Worm (Caenorhabditis elegans) whole organism, L4 larva: ENCODE results near the gene ect-2.

ENCODE experiments used
- F26F4.8 ChIP-seq: fragments of 200-800 bp; sonication (Bioruptor generic); conservative IDR thresholded peaks from 2 replicates; pipeline ENCODE4 v1.3.6; 2022; ENCODE audit warnings: missing genetic modification characterization, missing compliant biosample characterization
- F37D6.2 ChIP-seq: sonication (generic microtip); optimal IDR thresholded peaks from 2 replicates; lab custom pipeline; 2016; ENCODE audit warnings: mild to moderate bottlenecking, missing genetic modification characterization, missing compliant biosample characterization
- R02D3.7 ChIP-seq: fragments of 150-350 bp; sonication (generic microtip); optimal IDR thresholded peaks from 3 replicates; lab custom pipeline; 2014; ENCODE audit warnings: missing biosample characterization, missing genetic modification characterization
- Y105C5A.15 ChIP-seq: fragments of 200-800 bp; sonication (Bioruptor generic); IDR thresholded peaks from 2 replicates; pipeline ENCODE4 v1.3.6; 2022; ENCODE audit warnings: missing genetic modification characterization, missing compliant biosample characterization
- Y5F2A.4 ChIP-seq: fragments of 200-800 bp; sonication (Bioruptor generic); optimal IDR thresholded peaks from 2 replicates; lab custom pipeline; 2018; ENCODE audit warnings: mild to moderate bottlenecking, missing genetic modification characterization, missing compliant biosample characterization
- ZK337.2 ChIP-seq: fragments of 200-800 bp; sonication (Bioruptor generic); IDR thresholded peaks from 2 replicates; pipeline ENCODE4 v1.3.6; 2022; ENCODE audit warnings: missing genetic modification reagents, missing genetic modification characterization, missing compliant biosample characterization
- aha-1 ChIP-seq: fragments of 150-350 bp; peaks from one replicate; lab custom pipeline; 2014; ENCODE audit warnings: missing biosample characterization, missing genetic modification characterization
- aly-2 ChIP-seq: sonication (generic microtip); optimal IDR thresholded peaks from 2 replicates; lab custom pipeline; 2018; ENCODE audit warnings: missing biosample characterization, missing genetic modification characterization
- ama-1 ChIP-seq: fragments of 150-350 bp; optimal IDR thresholded peaks from 2 replicates; lab custom pipeline; 2014; ENCODE audit warnings: inconsistent platforms, mixed read lengths
- arid-1 ChIP-seq: fragments of 200-800 bp; sonication (Bioruptor generic); conservative IDR thresholded peaks from 2 replicates; pipeline ENCODE4 v1.3.6; 2022; ENCODE audit warnings: missing genetic modification reagents, missing genetic modification characterization, missing compliant biosample characterization
- ceh-44 ChIP-seq: fragments of 200-800 bp; sonication (Bioruptor generic); IDR thresholded peaks from 2 replicates; pipeline ENCODE4 v1.3.6; 2022; ENCODE audit warnings: missing genetic modification reagents, missing genetic modification characterization, missing compliant biosample characterization
- ceh-82 ChIP-seq: sonication (generic microtip); optimal IDR thresholded peaks from 2 replicates; lab custom pipeline; 2017; ENCODE audit warnings: missing biosample characterization, missing genetic modification characterization
- ces-1 ChIP-seq: fragments of 150-350 bp; sonication (generic microtip); optimal IDR thresholded peaks from 4 replicates; lab custom pipeline; 2014; ENCODE audit warnings: missing biosample characterization, missing genetic modification reagents, missing genetic modification characterization
- daf-8 ChIP-seq: fragments of 200-800 bp; sonication (Bioruptor generic); IDR thresholded peaks from 2 replicates; pipeline ENCODE4 v1.3.6; 2022; ENCODE audit warnings: missing genetic modification characterization, missing compliant biosample characterization
- dmd-6 ChIP-seq: fragments of 200-800 bp; sonication (Bioruptor generic); IDR thresholded peaks from 2 replicates; pipeline ENCODE4 v1.3.6; 2022; ENCODE audit warnings: missing genetic modification reagents, missing genetic modification characterization, missing compliant biosample characterization
- dmd-9 ChIP-seq: fragments of 200-800 bp; sonication (Bioruptor generic); IDR thresholded peaks from 2 replicates; pipeline ENCODE4 v1.3.6; 2022; ENCODE audit warnings: missing genetic modification reagents, missing genetic modification characterization, missing compliant biosample characterization
- dpl-1 ChIP-seq: fragments of 150-350 bp; optimal IDR thresholded peaks from 2 replicates; lab custom pipeline; 2014; ENCODE audit warnings: missing biosample characterization, missing genetic modification reagents, missing genetic modification characterization
- dve-1 ChIP-seq: sonication (generic microtip); optimal IDR thresholded peaks from 2 replicates; lab custom pipeline; 2017; ENCODE audit warnings: antibody characterized with exemption, mild to moderate bottlenecking, missing genetic modification characterization, missing compliant biosample characterization; ENCODE audit not compliant: insufficient read depth
- hif-1 ChIP-seq, 2 experiments: sonication (generic microtip); optimal IDR thresholded peaks; 2 replicates each; lab custom pipeline; 2016 to 2017; ENCODE audit warnings: missing compliant biosample characterization in 2 of 2, missing genetic modification characterization in 2 of 2, missing genetic modification reagents in 2 of 2, missing genotype in 2 of 2, mild to moderate bottlenecking in 1 of 2
- lim-7 ChIP-seq: fragments of 200-800 bp; sonication (Bioruptor generic); IDR thresholded peaks from 2 replicates; pipeline ENCODE4 v1.3.6; 2022; ENCODE audit warnings: missing genetic modification characterization, missing compliant biosample characterization
- lin-13 ChIP-seq: fragments of 150-350 bp; optimal IDR thresholded peaks from 2 replicates; lab custom pipeline; 2014; ENCODE audit warnings: missing biosample characterization, missing genetic modification reagents, missing genetic modification characterization
- lir-3 ChIP-seq: sonication (generic microtip); optimal IDR thresholded peaks from 2 replicates; lab custom pipeline; 2016; ENCODE audit warnings: mild to moderate bottlenecking, missing genetic modification characterization, missing compliant biosample characterization
- lsy-2 ChIP-seq, 2 experiments: fragments of 150-350 bp in 1 of 2; sonication (generic microtip) in 1 of 2; optimal IDR thresholded peaks; 2 replicates each; lab custom pipeline; 2014 to 2017; ENCODE audit warnings: missing biosample characterization in 2 of 2, missing genetic modification characterization in 2 of 2
- madf-5 ChIP-seq, 2 experiments: fragments of 200-800 bp; sonication (Bioruptor generic); IDR thresholded peaks; 2 replicates each; pipeline ENCODE4 v1.3.6; 2022; ENCODE audit warnings: missing compliant biosample characterization in 2 of 2, missing genetic modification characterization in 2 of 2
- madf-9 ChIP-seq: fragments of 200-800 bp; sonication (Bioruptor generic); conservative IDR thresholded peaks from 2 replicates; pipeline ENCODE4 v1.3.6; 2022; ENCODE audit warnings: missing genetic modification reagents, missing genetic modification characterization, missing compliant biosample characterization
- nhr-10 ChIP-seq: fragments of 150-350 bp; optimal IDR thresholded peaks from 2 replicates; lab custom pipeline; 2014; ENCODE audit warnings: missing biosample characterization, missing genetic modification characterization
- nhr-102 ChIP-seq: sonication (generic microtip); optimal IDR thresholded peaks from 2 replicates; lab custom pipeline; 2016; ENCODE audit warnings: mild to moderate bottlenecking, missing genetic modification characterization, moderate library complexity, missing compliant biosample characterization
- nhr-237 ChIP-seq: sonication (generic microtip); optimal IDR thresholded peaks from 2 replicates; lab custom pipeline; 2017; ENCODE audit warnings: missing biosample characterization, missing genetic modification characterization
- nhr-76 ChIP-seq: fragments of 150-350 bp; optimal IDR thresholded peaks from 2 replicates; lab custom pipeline; 2014; ENCODE audit warnings: missing biosample characterization, missing genetic modification characterization
- nhr-77 ChIP-seq: fragments of 150-350 bp; optimal IDR thresholded peaks from 2 replicates; lab custom pipeline; 2014; ENCODE audit warnings: missing biosample characterization, missing genetic modification characterization
- rbr-2 ChIP-seq: sonication (generic microtip); optimal IDR thresholded peaks from 2 replicates; lab custom pipeline; 2016; ENCODE audit warnings: missing genotype, missing genetic modification characterization, missing compliant biosample characterization
- spr-3 ChIP-seq: fragments of 200-800 bp; sonication (Bioruptor generic); optimal IDR thresholded peaks from 2 replicates; lab custom pipeline; 2018; ENCODE audit warnings: mild to moderate bottlenecking, missing genetic modification characterization, missing compliant biosample characterization
- unc-130 ChIP-seq: sonication (generic microtip); optimal IDR thresholded peaks from 2 replicates; lab custom pipeline; 2016; ENCODE audit warnings: missing genetic modification reagents, missing genetic modification characterization, missing compliant biosample characterization
- unc-39 ChIP-seq: sonication (generic microtip); optimal IDR thresholded peaks from 2 replicates; lab custom pipeline; 2017; ENCODE audit warnings: missing biosample characterization, missing genetic modification characterization
- unc-62 ChIP-seq, 3 experiments: fragments of 150-350 bp in 1 of 3; sonication (generic microtip); optimal IDR thresholded peaks in 2 of 3; peaks in 1 of 3; 1 replicate in 1 of 3; 2 replicates in 2 of 3; lab custom pipeline; 2014 to 2017; ENCODE audit warnings: missing biosample characterization in 3 of 3, missing genetic modification characterization in 3 of 3, missing genetic modification reagents in 3 of 3, missing genotype in 1 of 3
- zag-1 ChIP-seq: fragments of 150-350 bp; optimal IDR thresholded peaks from 2 replicates; lab custom pipeline; 2014; ENCODE audit warnings: missing biosample characterization, missing genetic modification characterization
- zfp-2 ChIP-seq: sonication (generic microtip); optimal IDR thresholded peaks from 2 replicates; lab custom pipeline; 2016; ENCODE audit warnings: mild to moderate bottlenecking, missing genetic modification characterization, missing compliant biosample characterization
- zip-11 ChIP-seq: fragments of 200-800 bp; sonication (Bioruptor generic); IDR thresholded peaks from 2 replicates; pipeline ENCODE4 v1.3.6; 2022; ENCODE audit warnings: missing genetic modification characterization, missing compliant biosample characterization

ect-2 gene

DNA sequence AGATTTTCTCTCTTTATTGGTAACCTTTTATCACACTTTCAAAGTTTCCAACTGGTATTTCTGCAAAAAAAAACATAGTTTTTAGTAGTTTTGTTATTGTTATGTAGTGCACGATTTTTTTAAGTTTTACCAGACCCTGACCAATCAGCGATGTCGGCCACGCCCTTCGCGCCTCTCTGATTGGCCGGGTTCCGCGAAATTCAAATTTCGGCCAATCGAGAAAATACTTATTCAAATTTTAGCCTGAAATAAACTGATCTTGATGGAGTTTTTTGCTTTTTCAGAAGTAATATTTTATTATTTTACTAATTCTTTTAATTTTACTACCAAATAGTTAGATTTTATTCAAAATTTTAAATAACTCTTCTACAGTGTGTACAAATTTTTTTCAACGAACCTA is 21.1 kb upstream of the ect-2 start:
- TF ChIP-seq lim-7 = no peak
- no peak for TF ChIP-seq ces-1 (GFP tag; lab: Kevin White, UChicago)
- no peak for TF ChIP-seq spr-3 (GFP tag; lab: Kevin White, UChicago)
- TF ChIP-seq nhr-10 (tag; lab: Kevin White, UChicago) = no peak
- TF ChIP-seq zip-11 (GFP tag; lab: Robert Waterston, UW) = no peak
- no peak for TF ChIP-seq lir-3 (tag; lab: Kevin White, UChicago)
- no peak for TF ChIP-seq arid-1 (GFP tag; lab: Robert Waterston, UW)
- TF ChIP-seq Y105C5A.15 (GFP tag; lab: Robert Waterston, UW) = no peak
- no peak for TF ChIP-seq ama-1
- TF ChIP-seq nhr-76 = no peak
- no peak for TF ChIP-seq unc-130 (GFP tag; lab: Kevin White, UChicago)
- no peak for TF ChIP-seq aly-2 (tag; lab: Kevin White, UChicago)
- TF ChIP-seq madf-9 (GFP tag; lab: Robert Waterston, UW) = no peak
- TF ChIP-seq dmd-9 (GFP tag; lab: Robert Waterston, UW) = no peak
- TF ChIP-seq zfp-2 (tag; lab: Kevin White, UChicago) = no peak
- no peak for TF ChIP-seq madf-5 (GFP tag; IDR thresholded peaks at IDR 0.05; lab: Robert Waterston, UW)
- TF ChIP-seq nhr-102 (tag; lab: Kevin White, UChicago) = no peak
- TF ChIP-seq ceh-82 (tag; lab: Kevin White, UChicago) = no peak
- no peak for TF ChIP-seq ZK337.2 (GFP tag; lab: Robert Waterston, UW)

DNA sequence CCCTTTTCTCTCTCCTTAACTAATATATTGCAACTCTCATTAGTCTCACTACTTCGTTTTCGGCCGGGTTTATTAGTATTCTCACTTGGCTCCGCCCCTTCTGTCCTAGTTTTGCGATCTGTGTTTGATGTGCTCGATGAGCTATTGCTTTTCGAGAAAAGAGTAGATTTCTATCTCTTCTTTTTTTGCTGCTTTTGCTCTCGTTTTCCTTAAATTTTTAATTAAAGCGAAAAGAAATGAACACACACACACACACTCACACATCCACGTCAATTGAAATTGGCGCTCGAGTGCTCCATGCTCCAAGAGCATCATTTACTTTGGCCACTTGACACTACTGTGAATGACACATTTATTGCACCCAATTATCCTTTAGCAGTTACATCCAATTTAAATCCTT is 20.7 kb upstream of the ect-2 start:
- no peak for TF ChIP-seq F37D6.2
- TF ChIP-seq rbr-2 (tag; lab: Kevin White, UChicago) = no peak
- TF ChIP-seq dpl-1 (GFP tag; lab: Kevin White, UChicago) = no peak
- no peak for TF ChIP-seq unc-130 (GFP tag; lab: Kevin White, UChicago)
- no peak for TF ChIP-seq lin-13 (GFP tag; lab: Kevin White, UChicago)
- TF ChIP-seq nhr-237 (tag; lab: Kevin White, UChicago) = no peak
- no peak for TF ChIP-seq dve-1 (tag; lab: Kevin White, UChicago)
- TF ChIP-seq hif-1 (tag; optimal IDR thresholded peaks at IDR 0.05; lab: Kevin White, UChicago) = no peak
- no peak for TF ChIP-seq R02D3.7 (tag; lab: Kevin White, UChicago)
- no peak for TF ChIP-seq Y5F2A.4
- TF ChIP-seq ceh-44 (GFP tag; lab: Robert Waterston, UW) = no peak
- TF ChIP-seq ama-1 = no peak
- TF ChIP-seq unc-39 (tag; lab: Kevin White, UChicago) = no peak
- no peak for TF ChIP-seq nhr-77
- no peak for TF ChIP-seq zag-1 (tag; lab: Kevin White, UChicago)
- TF ChIP-seq dmd-6 (GFP tag; lab: Robert Waterston, UW) = no peak
- no peak for TF ChIP-seq F26F4.8 (GFP tag; lab: Robert Waterston, UW)
- TF ChIP-seq daf-8 = no peak

DNA sequence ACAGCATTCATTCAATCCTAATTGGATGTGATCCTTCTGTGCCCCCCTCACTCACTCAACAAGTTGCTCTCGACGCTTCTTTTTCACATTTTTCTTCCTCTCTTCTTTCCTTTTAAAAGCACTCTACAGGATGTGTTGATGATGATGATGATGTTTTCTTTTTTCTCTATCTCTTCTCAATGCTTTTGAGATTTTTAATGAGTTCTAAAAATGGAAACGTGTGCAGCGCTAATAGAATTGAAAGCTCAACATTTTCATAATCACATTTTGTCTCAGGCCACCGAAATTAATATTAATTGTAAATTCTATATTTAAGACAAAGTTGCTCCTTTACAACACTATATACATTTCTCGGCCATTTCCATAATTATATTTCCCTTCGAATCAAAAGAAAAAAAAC is 16.4 kb upstream of the ect-2 start:
- TF ChIP-seq aha-1 (tag; lab: Kevin White, UChicago) (peak; percentile 81), lsy-2 (tag; optimal IDR thresholded peaks at IDR 0.05; lab: Kevin White, UChicago) (peak in 1 of 2 experiments; percentile 1), unc-62 (GFP tag; optimal IDR thresholded peaks at IDR 0.05 in 1 of 2; lab: Kevin White, UChicago) (peak in 1 of 2 experiments; percentile 11), unc-62 (tag; optimal IDR thresholded peaks at IDR 0.05; lab: Kevin White, UChicago) (no peak), Y5F2A.4 (no peak)
